Fruit fly (Drosophila melanogaster): Measurements from ENCODE around the gene Cds.

dm6 chr3L:8116809-8117208 is 10.8 kb upstream of the Cds start:
- TF ChIP-seq CG8478 (optimal IDR thresholded peaks at IDR 0.05) (no peak), CTCF (optimal IDR thresholded peaks at IDR 0.05) (no peak)

Data from S2 (cell line).